Worm (Caenorhabditis elegans) whole organism, late embryonic: ENCODE data around the gene aptf-4.

ENCODE experiments used
- C08G9.2 ChIP-seq: sonication (generic microtip); optimal IDR thresholded peaks from 2 replicates; lab custom pipeline; 2016; ENCODE audit warnings: mild to moderate bottlenecking, missing genetic modification characterization, moderate library complexity, missing compliant biosample characterization
- C38D4.7 ChIP-seq: fragments of 200-800 bp; sonication (Bioruptor generic); optimal IDR thresholded peaks from 2 replicates; lab custom pipeline; 2018; ENCODE audit warnings: mild to moderate bottlenecking, missing genetic modification characterization, moderate library complexity, missing compliant biosample characterization
- ama-1 ChIP-seq: fragments of 150-350 bp; optimal IDR thresholded peaks from 2 replicates; lab custom pipeline; 2014
- ceh-9 ChIP-seq: sonication (generic microtip); optimal IDR thresholded peaks from 2 replicates; lab custom pipeline; 2016; ENCODE audit warnings: mild to moderate bottlenecking, missing genetic modification characterization, inconsistent platforms, missing compliant biosample characterization
- che-1 ChIP-seq: sonication (generic microtip); optimal IDR thresholded peaks from 2 replicates; lab custom pipeline; 2016; ENCODE audit warnings: mild to moderate bottlenecking, missing genetic modification characterization, missing compliant biosample characterization
- elt-4 ChIP-seq: sonication (generic microtip); optimal IDR thresholded peaks from 2 replicates; lab custom pipeline; 2016; ENCODE audit warnings: missing genetic modification characterization, missing compliant biosample characterization
- nfya-1 ChIP-seq: sonication (generic microtip); optimal IDR thresholded peaks from 2 replicates; lab custom pipeline; 2017; ENCODE audit warnings: missing genetic modification characterization, mild to moderate bottlenecking, missing compliant biosample characterization, antibody characterized with exemption, moderate library complexity
- nhr-232 ChIP-seq: sonication (generic microtip); optimal IDR thresholded peaks from 2 replicates; lab custom pipeline; 2016; ENCODE audit warnings: missing genetic modification characterization, missing compliant biosample characterization
- pha-4 ChIP-seq: fragments of 150-350 bp; optimal IDR thresholded peaks from 2 replicates; lab custom pipeline; 2018; ENCODE audit warnings: missing biosample characterization, missing genetic modification reagents, missing genetic modification characterization

DNA sequence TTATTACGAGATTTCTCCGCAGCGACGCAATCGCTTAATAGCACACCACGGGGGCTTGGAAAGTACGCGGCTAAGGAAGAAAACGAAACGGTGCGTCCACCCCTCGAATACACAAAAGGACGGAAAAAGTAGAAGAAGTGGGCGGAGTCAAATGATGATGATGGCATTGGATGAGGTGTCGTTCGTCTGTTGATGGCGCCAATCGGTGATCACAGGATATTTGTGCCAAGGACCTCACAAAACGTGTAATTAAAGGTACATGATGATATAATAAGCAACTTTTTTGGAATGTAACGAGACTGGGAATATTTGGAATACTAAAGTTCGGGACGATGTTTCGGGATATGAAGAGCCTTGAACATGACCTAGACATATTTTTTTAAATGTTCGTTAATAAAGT is 43.6 kb downstream of the aptf-4 start, which contains the start of gene cutl-12:
- no peak for TF ChIP-seq ama-1 (lab: Kevin White, UChicago)
- no peak for TF ChIP-seq C38D4.7
- no peak for TF ChIP-seq nfya-1 (tag; lab: Kevin White, UChicago)
- no peak for TF ChIP-seq C08G9.2 (tag; lab: Kevin White, UChicago)
- no peak for TF ChIP-seq ceh-9 (tag; lab: Kevin White, UChicago)
- TF ChIP-seq pha-4 (tag; lab: Kevin White, UChicago), result no peak
- TF ChIP-seq elt-4, result no peak
- TF ChIP-seq nhr-232 (tag; lab: Kevin White, UChicago), result no peak
- no peak for TF ChIP-seq che-1 (tag; lab: Kevin White, UChicago)
